Fruit fly (Drosophila melanogaster) whole organism, prepupa: Measurements from ENCODE around the gene RabX6.

Source experiments
- Blimp-1 ChIP-seq: fragments of 200-800 bp; sonication (Bioruptor generic); optimal IDR thresholded peaks from 3 replicates; lab custom pipeline; 2017; ENCODE audit warnings: missing biosample characterization, missing genetic modification characterization, mild to moderate bottlenecking, moderate library complexity, missing genetic modification reagents
- CG10631 ChIP-seq: fragments of 200-800 bp; sonication (Bioruptor generic); optimal IDR thresholded peaks from 2 replicates; lab custom pipeline; 2016; ENCODE audit warnings: missing biosample characterization, missing genetic modification characterization
- CG10669 ChIP-seq: fragments of 200-800 bp; sonication (Bioruptor generic); optimal IDR thresholded peaks from 3 replicates; lab custom pipeline; 2018; ENCODE audit warnings: missing biosample characterization, mild to moderate bottlenecking, missing genetic modification characterization, moderate library complexity
- CG11294 ChIP-seq: fragments of 200-800 bp; sonication (Bioruptor generic); IDR thresholded peaks from 2 replicates; pipeline ENCODE4 v1.3.6; 2022; ENCODE audit warnings: missing biosample characterization, missing genetic modification characterization
- CG11762 ChIP-seq: fragments of 200-800 bp; sonication (Bioruptor generic); optimal IDR thresholded peaks from 3 replicates; lab custom pipeline; 2016; ENCODE audit warnings: missing biosample characterization, missing genetic modification characterization; ENCODE audit not compliant: insufficient read depth
- CG11902 ChIP-seq: fragments of 200-800 bp; sonication (Bioruptor generic); optimal IDR thresholded peaks from 3 replicates; lab custom pipeline; 2016; ENCODE audit warnings: missing biosample characterization, missing genetic modification characterization
- CG15336 ChIP-seq: fragments of 200-800 bp; sonication (Bioruptor generic); IDR thresholded peaks from 2 replicates; pipeline ENCODE4 v1.3.6; 2022; ENCODE audit warnings: missing biosample characterization, missing genetic modification characterization
- CG1621 ChIP-seq: fragments of 200-800 bp; sonication (Bioruptor generic); optimal IDR thresholded peaks from 3 replicates; lab custom pipeline; 2018; ENCODE audit warnings: missing biosample characterization, mild to moderate bottlenecking, missing genetic modification characterization
- CG16779 ChIP-seq: fragments of 200-800 bp; sonication (Bioruptor generic); optimal IDR thresholded peaks from 3 replicates; lab custom pipeline; 2017; ENCODE audit warnings: missing biosample characterization, mild to moderate bottlenecking, missing genetic modification characterization
- CG3032 ChIP-seq: fragments of 200-800 bp; optimal IDR thresholded peaks from 2 replicates; lab custom pipeline; 2019; ENCODE audit warnings: missing biosample characterization, mild to moderate bottlenecking, missing genetic modification characterization, moderate library complexity
- CG34406 ChIP-seq: fragments of 200-800 bp; sonication (Bioruptor generic); optimal IDR thresholded peaks from 3 replicates; lab custom pipeline; 2016; ENCODE audit warnings: missing biosample characterization, missing genetic modification characterization
- CG4318 ChIP-seq: fragments of 200-800 bp; sonication (Bioruptor generic); optimal IDR thresholded peaks from 3 replicates; lab custom pipeline; 2017; ENCODE audit warnings: missing biosample characterization, mild to moderate bottlenecking, missing genetic modification characterization
- CG6276 ChIP-seq: fragments of 200-800 bp; sonication (Bioruptor generic); optimal IDR thresholded peaks from 2 replicates; lab custom pipeline; 2017; ENCODE audit warnings: missing biosample characterization, mild to moderate bottlenecking, missing genetic modification characterization
- CG6792 ChIP-seq: fragments of 200-800 bp; sonication (Bioruptor generic); optimal IDR thresholded peaks from 3 replicates; lab custom pipeline; 2016; ENCODE audit warnings: missing biosample characterization, missing genetic modification characterization
- CG6854 ChIP-seq: fragments of 200-800 bp; sonication (Bioruptor generic); optimal IDR thresholded peaks from 2 replicates; lab custom pipeline; 2017; ENCODE audit warnings: missing biosample characterization, mild to moderate bottlenecking, missing genetic modification characterization
- CG7368 ChIP-seq: fragments of 200-800 bp; sonication (Bioruptor generic); optimal IDR thresholded peaks from 3 replicates; lab custom pipeline; 2016; ENCODE audit warnings: missing biosample characterization, missing genetic modification characterization
- CG8119 ChIP-seq: fragments of 200-800 bp; sonication (Bioruptor generic); IDR thresholded peaks from 3 replicates; pipeline ENCODE4 v1.3.6; 2022; ENCODE audit warnings: missing biosample characterization, missing genetic modification characterization
- CG8319 ChIP-seq: fragments of 200-800 bp; sonication (Bioruptor generic); optimal IDR thresholded peaks from 3 replicates; lab custom pipeline; 2016; ENCODE audit warnings: missing biosample characterization, missing genetic modification characterization
- CG8632 ChIP-seq: fragments of 200-800 bp; sonication (Bioruptor generic); optimal IDR thresholded peaks from 3 replicates; lab custom pipeline; 2016; ENCODE audit warnings: missing biosample characterization, missing genetic modification characterization
- CG9139 ChIP-seq: fragments of 200-800 bp; sonication (Bioruptor generic); optimal IDR thresholded peaks from 3 replicates; lab custom pipeline; 2017; ENCODE audit warnings: missing biosample characterization, mild to moderate bottlenecking, missing genetic modification characterization
- Eip75B ChIP-seq: fragments of 200-800 bp; sonication (Bioruptor generic); optimal IDR thresholded peaks from 3 replicates; lab custom pipeline; 2016; ENCODE audit warnings: missing biosample characterization, missing genetic modification characterization
- Eip78C ChIP-seq: fragments of 200-800 bp; sonication (Bioruptor generic); peaks from one replicate; lab custom pipeline; 2016; ENCODE audit warnings: missing biosample characterization, missing genetic modification characterization
- Eip93F ChIP-seq: fragments of 200-800 bp; sonication (Bioruptor generic); optimal IDR thresholded peaks from 2 replicates; lab custom pipeline; 2016; ENCODE audit warnings: missing biosample characterization, mild to moderate bottlenecking, missing genetic modification characterization
- Ets21C ChIP-seq: fragments of 200-800 bp; sonication (Bioruptor generic); optimal IDR thresholded peaks from 3 replicates; lab custom pipeline; 2016; ENCODE audit warnings: missing biosample characterization, missing genetic modification characterization
- Ets96B ChIP-seq: fragments of 200-800 bp; optimal IDR thresholded peaks from 2 replicates; lab custom pipeline; 2019; ENCODE audit warnings: missing biosample characterization, mild to moderate bottlenecking, missing genetic modification characterization, moderate library complexity
- Hr4 ChIP-seq: fragments of 200-800 bp; sonication (Bioruptor generic); optimal IDR thresholded peaks from 3 replicates; lab custom pipeline; 2016; ENCODE audit warnings: missing biosample characterization, missing genetic modification characterization
- Lpt ChIP-seq: fragments of 200-800 bp; sonication (Bioruptor generic); optimal IDR thresholded peaks from 3 replicates; lab custom pipeline; 2016; ENCODE audit warnings: missing biosample characterization, missing genetic modification characterization
- Met ChIP-seq: fragments of 200-800 bp; sonication (Bioruptor generic); optimal IDR thresholded peaks from 3 replicates; lab custom pipeline; 2016; ENCODE audit warnings: missing biosample characterization, missing genetic modification characterization
- OdsH ChIP-seq: fragments of 200-800 bp; sonication (Bioruptor generic); optimal IDR thresholded peaks from 3 replicates; lab custom pipeline; 2016; ENCODE audit warnings: missing biosample characterization, missing genetic modification characterization
- Smox ChIP-seq: fragments of 200-800 bp; sonication (Bioruptor generic); optimal IDR thresholded peaks from 3 replicates; lab custom pipeline; 2016; ENCODE audit warnings: missing biosample characterization, missing genetic modification characterization
- Sox102F ChIP-seq: fragments of 200-800 bp; sonication (Bioruptor generic); optimal IDR thresholded peaks from 2 replicates; lab custom pipeline; 2016; ENCODE audit warnings: missing biosample characterization, mild to moderate bottlenecking, missing genetic modification characterization
- Sox14 ChIP-seq: fragments of 200-800 bp; sonication (Bioruptor generic); optimal IDR thresholded peaks from 3 replicates; lab custom pipeline; 2016; ENCODE audit warnings: missing biosample characterization, missing genetic modification characterization
- Sox15 ChIP-seq: fragments of 200-800 bp; sonication (Bioruptor generic); optimal IDR thresholded peaks from 3 replicates; lab custom pipeline; 2016; ENCODE audit warnings: missing biosample characterization, missing genetic modification characterization
- achi ChIP-seq: fragments of 200-800 bp; sonication (Bioruptor generic); optimal IDR thresholded peaks from 3 replicates; lab custom pipeline; 2016; ENCODE audit warnings: missing biosample characterization, missing genetic modification characterization
- acj6 ChIP-seq: fragments of 200-800 bp; sonication (Bioruptor generic); optimal IDR thresholded peaks from 3 replicates; lab custom pipeline; 2016; ENCODE audit warnings: missing biosample characterization, missing genetic modification characterization
- cyc ChIP-seq: fragments of 200-800 bp; sonication (Bioruptor generic); optimal IDR thresholded peaks from 3 replicates; lab custom pipeline; 2016; ENCODE audit warnings: missing biosample characterization, missing genetic modification characterization
- dac ChIP-seq: fragments of 200-800 bp; sonication (Bioruptor generic); optimal IDR thresholded peaks from 2 replicates; lab custom pipeline; 2017; ENCODE audit warnings: missing biosample characterization, mild to moderate bottlenecking, missing genetic modification characterization
- dsx ChIP-seq: fragments of 200-800 bp; optimal IDR thresholded peaks from 3 replicates; lab custom pipeline; 2019; ENCODE audit warnings: missing biosample characterization, mild to moderate bottlenecking, missing genetic modification characterization, moderate library complexity; ENCODE audit not compliant: poor library complexity, severe bottlenecking
- esn ChIP-seq: fragments of 200-800 bp; sonication (Bioruptor generic); optimal IDR thresholded peaks from 2 replicates; lab custom pipeline; 2016; ENCODE audit warnings: missing biosample characterization, mild to moderate bottlenecking, missing genetic modification characterization, moderate library complexity
- fd59A ChIP-seq: fragments of 200-800 bp; sonication (Bioruptor generic); optimal IDR thresholded peaks from 2 replicates; lab custom pipeline; 2017; ENCODE audit warnings: missing biosample characterization, mild to moderate bottlenecking, missing genetic modification characterization, missing genetic modification reagents
- fkh ChIP-seq: fragments of 200-800 bp; sonication (Bioruptor generic); optimal IDR thresholded peaks from 3 replicates; lab custom pipeline; 2017; ENCODE audit warnings: missing biosample characterization, mild to moderate bottlenecking, missing genetic modification characterization, moderate library complexity
- lz ChIP-seq: fragments of 200-800 bp; sonication (Bioruptor generic); optimal IDR thresholded peaks from 3 replicates; lab custom pipeline; 2016; ENCODE audit warnings: missing biosample characterization, missing genetic modification characterization
- net ChIP-seq: fragments of 200-800 bp; sonication (Bioruptor generic); optimal IDR thresholded peaks from 3 replicates; lab custom pipeline; 2016; ENCODE audit warnings: missing biosample characterization, missing genetic modification characterization
- pdm3 ChIP-seq: fragments of 200-800 bp; sonication (Bioruptor generic); optimal IDR thresholded peaks from 3 replicates; lab custom pipeline; 2016; ENCODE audit warnings: missing biosample characterization, missing genetic modification characterization
- salr ChIP-seq, 2 experiments: fragments of 200-800 bp; sonication (Bioruptor generic); optimal IDR thresholded peaks; 3 replicates each; lab custom pipeline; 2016 to 2018; ENCODE audit warnings: missing biosample characterization in 2 of 2, missing genetic modification characterization in 2 of 2, mild to moderate bottlenecking in 1 of 2
- spab ChIP-seq: fragments of 200-800 bp; sonication (Bioruptor generic); optimal IDR thresholded peaks from 2 replicates; lab custom pipeline; 2017; ENCODE audit warnings: missing biosample characterization, mild to moderate bottlenecking, missing genetic modification characterization, missing genetic modification reagents
- ss ChIP-seq, 2 experiments: fragments of 200-800 bp; sonication (Bioruptor generic); optimal IDR thresholded peaks; 2 replicates in 1 of 2; 3 replicates in 1 of 2; lab custom pipeline; 2017 to 2018; ENCODE audit warnings: mild to moderate bottlenecking in 2 of 2, missing biosample characterization in 2 of 2, missing genetic modification characterization in 2 of 2, moderate library complexity in 1 of 2
- svp ChIP-seq: fragments of 200-800 bp; sonication (Bioruptor generic); peaks from one replicate; lab custom pipeline; 2016; ENCODE audit warnings: missing biosample characterization, missing genetic modification characterization
- topi ChIP-seq: fragments of 200-800 bp; sonication (Bioruptor generic); optimal IDR thresholded peaks from 3 replicates; lab custom pipeline; 2016; ENCODE audit warnings: missing biosample characterization, missing genetic modification characterization
- vri ChIP-seq: fragments of 200-800 bp; sonication (Bioruptor generic); optimal IDR thresholded peaks from 3 replicates; lab custom pipeline; 2016; ENCODE audit warnings: missing biosample characterization, mild to moderate bottlenecking, missing genetic modification characterization

The RabX6 gene

dm6 chr3L:660314-661075 is 29.8 kb upstream of the RabX6 start:
- TF ChIP-seq fkh (GFP tag; lab: Kevin White, UChicago) (no peak), acj6 (GFP tag; lab: Kevin White, UChicago) (peak; percentile 59), Sox14 (GFP tag; lab: Kevin White, UChicago) (peak; percentile 65), CG1621 (tag; lab: Kevin White, UChicago) (peak; percentile 59), CG6792 (GFP tag; lab: Kevin White, UChicago) (peak; percentile 52), Met (GFP tag; lab: Kevin White, UChicago) (peak; percentile 81), Ets21C (peak; percentile 61), Lpt (GFP tag; lab: Kevin White, UChicago) (no peak), CG15336 (GFP tag; lab: Robert Waterston, UW) (0 out of 2 replicates have a peak, but pooled peaks have one; percentile 26), esn (GFP tag; lab: Kevin White, UChicago) (peak; percentile 78), CG16779 (tag; lab: Kevin White, UChicago) (peak; percentile 7), dsx (GFP tag; lab: Kevin White, UChicago) (peak; percentile 55), CG8632 (peak; percentile 43), Hr4 (GFP tag; lab: Kevin White, UChicago) (no peak), CG11902 (GFP tag; lab: Kevin White, UChicago) (peak; percentile 24), CG3032 (tag; lab: Kevin White, UChicago) (peak; percentile 72), net (peak; percentile 27), CG11762 (GFP tag; lab: Kevin White, UChicago) (peak; percentile 28), CG9139 (GFP tag; lab: Kevin White, UChicago) (peak; percentile 5), Blimp-1 (GFP tag; lab: Kevin White, UChicago) (peak; percentile 2), CG10631 (GFP tag; lab: Kevin White, UChicago) (peak; percentile 63), CG8119 (peak; percentile 30; the same call in 1 of the 3 replicates), vri (peak; percentile 35), topi (GFP tag; lab: Kevin White, UChicago) (peak; percentile 68), spab (GFP tag; lab: Kevin White, UChicago) (peak; percentile 64), CG6276 (no peak), CG7368 (peak; percentile 35), CG6854 (GFP tag; lab: Kevin White, UChicago) (peak; percentile 11), CG11294 (GFP tag; lab: Robert Waterston, UW) (no peak), Eip93F (no peak), CG34406 (peak; percentile 58), CG10669 (peak; percentile 65), Eip75B (GFP tag; lab: Kevin White, UChicago) (peak; percentile 69), Smox (GFP tag; lab: Kevin White, UChicago) (peak; percentile 65), Ets96B (peak; percentile 76), Sox15 (GFP tag; lab: Kevin White, UChicago) (no peak), lz (GFP tag; lab: Kevin White, UChicago) (peak; percentile 73), ss (GFP tag; optimal IDR thresholded peaks at IDR 0.05; lab: Kevin White, UChicago) (peak; percentile 11 to 37), pdm3 (GFP tag; lab: Kevin White, UChicago) (peak; percentile 53), salr (GFP tag; optimal IDR thresholded peaks at IDR 0.05; lab: Kevin White, UChicago) (peak; percentile 9 to 27), CG4318 (no peak), fd59A (GFP tag; lab: Kevin White, UChicago) (peak; percentile 58), svp (GFP tag; lab: Kevin White, UChicago) (peak; percentile 83), dac (no peak), Eip78C (GFP tag; lab: Kevin White, UChicago) (peak; percentile 89), achi (peak; percentile 62), Sox102F (GFP tag; lab: Kevin White, UChicago) (peak; percentile 55), CG8319 (GFP tag; lab: Kevin White, UChicago) (no peak), OdsH (GFP tag; lab: Kevin White, UChicago) (peak; percentile 53), cyc (GFP tag; lab: Kevin White, UChicago) (peak; percentile 68)
